Fruit fly (Drosophila melanogaster): ENCODE data around the gene Act88F.

- TF ChIP-seq CG2116 (GFP tag; optimal IDR thresholded peaks at IDR 0.05) (no peak), ranshi (GFP tag; IDR thresholded peaks at IDR 0.05) (no peak), esg (GFP tag; conservative IDR thresholded peaks at IDR 0.05) (no peak), chinmo (GFP tag; IDR thresholded peaks at IDR 0.05; ENCODE audit: partially characterized antibody) (no peak), CG8765 (GFP tag; IDR thresholded peaks at IDR 0.05) (no peak), ac (GFP tag; optimal IDR thresholded peaks at IDR 0.05) (no peak), Sin3A (optimal IDR thresholded peaks at IDR 0.05) (no peak), CG1602 (GFP tag; optimal IDR thresholded peaks at IDR 0.05) (no peak), sima (GFP tag; optimal IDR thresholded peaks at IDR 0.05) (no peak), NK7.1 (GFP tag; optimal IDR thresholded peaks at IDR 0.05) (no peak), vfl (GFP tag; optimal IDR thresholded peaks at IDR 0.05) (no peak)
Measured at dm6 chr3R:15485296-15485695, 45.5 kb downstream of the Act88F start, which contains the start of gene Trissin.

All from whole organism, embryonic.